Fruit fly (Drosophila melanogaster) whole organism, embryonic: ENCODE data around the gene CG13623.

Source experiments
- Adf1 ChIP-seq: fragments of 200-800 bp; sonication (Bioruptor generic); IDR thresholded peaks from 2 replicates; pipeline ENCODE4 v1.3.6; 2022; ENCODE audit warnings: missing biosample characterization, missing genetic modification characterization
- CG10462 ChIP-seq: fragments of 200-800 bp; sonication (Bioruptor generic); optimal IDR thresholded peaks from 2 replicates; lab custom pipeline; 2016; ENCODE audit warnings: missing biosample characterization, missing genetic modification characterization
- CG12104 ChIP-seq: fragments of 200-800 bp; sonication (Bioruptor generic); optimal IDR thresholded peaks from 3 replicates; lab custom pipeline; 2016; ENCODE audit warnings: missing biosample characterization, missing genetic modification characterization
- CG13123 ChIP-seq: fragments of 200-800 bp; sonication (Bioruptor generic); optimal IDR thresholded peaks from 2 replicates; lab custom pipeline; 2016; ENCODE audit warnings: missing biosample characterization, missing genetic modification characterization
- CG14014 ChIP-seq: fragments of 200-800 bp; sonication (Bioruptor generic); IDR thresholded peaks from 2 replicates; pipeline ENCODE4 v1.3.6; 2022; ENCODE audit warnings: missing biosample characterization, missing genetic modification characterization
- CG14441 ChIP-seq: fragments of 200-800 bp; sonication (Bioruptor generic); IDR thresholded peaks from 2 replicates; pipeline ENCODE4 v1.3.6; 2022; ENCODE audit warnings: missing biosample characterization, missing genetic modification characterization
- CG17829 ChIP-seq: fragments of 200-800 bp; optimal IDR thresholded peaks from 2 replicates; lab custom pipeline; 2019; ENCODE audit warnings: missing biosample characterization, mild to moderate bottlenecking, missing genetic modification characterization, moderate library complexity
- CG2712 ChIP-seq: fragments of 200-800 bp; optimal IDR thresholded peaks from 3 replicates; lab custom pipeline; 2019; ENCODE audit warnings: missing biosample characterization, mild to moderate bottlenecking, missing genetic modification characterization, moderate library complexity
- CG2875 ChIP-seq: fragments of 200-800 bp; sonication (Bioruptor generic); optimal IDR thresholded peaks from 2 replicates; lab custom pipeline; 2017; ENCODE audit warnings: missing biosample characterization, mild to moderate bottlenecking, missing genetic modification characterization, missing genetic modification reagents
- CG3838 ChIP-seq: fragments of 200-800 bp; sonication (Bioruptor generic); optimal IDR thresholded peaks from 3 replicates; lab custom pipeline; 2016; ENCODE audit warnings: missing biosample characterization, missing genetic modification characterization
- CG6765 ChIP-seq: fragments of 200-800 bp; sonication (Bioruptor generic); optimal IDR thresholded peaks from 3 replicates; lab custom pipeline; 2017; ENCODE audit warnings: missing biosample characterization, mild to moderate bottlenecking, missing genetic modification characterization
- CG7271 ChIP-seq: fragments of 200-800 bp; sonication (Bioruptor generic); optimal IDR thresholded peaks from 2 replicates; lab custom pipeline; 2018; ENCODE audit warnings: missing biosample characterization, mild to moderate bottlenecking, missing genetic modification characterization, moderate library complexity
- CG7372 ChIP-seq: fragments of 200-800 bp; sonication (Bioruptor generic); IDR thresholded peaks from 2 replicates; pipeline ENCODE4 v1.3.6; 2022; ENCODE audit warnings: missing biosample characterization, missing genetic modification characterization
- CG7839 ChIP-seq: fragments of 200-800 bp; sonication (Bioruptor generic); optimal IDR thresholded peaks from 3 replicates; lab custom pipeline; 2018; ENCODE audit warnings: missing biosample characterization, mild to moderate bottlenecking, missing genetic modification characterization, moderate library complexity
- CG8359 ChIP-seq: fragments of 200-800 bp; sonication (Bioruptor generic); optimal IDR thresholded peaks from 2 replicates; lab custom pipeline; 2017; ENCODE audit warnings: missing biosample characterization, mild to moderate bottlenecking, missing genetic modification characterization, borderline replicate concordance
- CG8388 ChIP-seq: fragments of 200-800 bp; sonication (Bioruptor generic); optimal IDR thresholded peaks from 2 replicates; lab custom pipeline; 2019; ENCODE audit warnings: missing biosample characterization, mild to moderate bottlenecking, missing genetic modification characterization, moderate library complexity
- CG9215 ChIP-seq: fragments of 200-800 bp; sonication (Bioruptor generic); IDR thresholded peaks from 2 replicates; pipeline ENCODE4 v1.3.6; 2022; ENCODE audit warnings: missing biosample characterization, missing genetic modification characterization
- CG9727 ChIP-seq: fragments of 200-800 bp; sonication (Bioruptor generic); optimal IDR thresholded peaks from 3 replicates; lab custom pipeline; 2017; ENCODE audit warnings: missing biosample characterization, mild to moderate bottlenecking, missing genetic modification characterization
- CrebB ChIP-seq: fragments of 200-800 bp; sonication (Bioruptor generic); optimal IDR thresholded peaks from 3 replicates; lab custom pipeline; 2018; ENCODE audit warnings: missing biosample characterization, mild to moderate bottlenecking, missing genetic modification characterization
- Dbx ChIP-seq: fragments of 200-800 bp; sonication (Bioruptor generic); IDR thresholded peaks from 3 replicates; pipeline ENCODE4 v1.3.6; 2022; ENCODE audit warnings: missing biosample characterization, missing genetic modification characterization
- Deaf1 ChIP-seq: fragments of 200-800 bp; optimal IDR thresholded peaks from 3 replicates; lab custom pipeline; 2019; ENCODE audit warnings: missing biosample characterization, mild to moderate bottlenecking, missing genetic modification characterization, moderate library complexity
- Dref ChIP-seq: fragments of 200-800 bp; sonication (Bioruptor generic); IDR thresholded peaks from 2 replicates; pipeline ENCODE4 v1.3.6; 2022; ENCODE audit warnings: missing biosample characterization, missing genetic modification characterization
- Ets65A ChIP-seq: fragments of 200-800 bp; sonication (Bioruptor generic); peaks from one replicate; lab custom pipeline; 2016; ENCODE audit warnings: missing biosample characterization, missing genetic modification characterization
- Lpt ChIP-seq: fragments of >200 bp; optimal IDR thresholded peaks from 2 replicates; lab custom pipeline; 2018; ENCODE audit warnings: missing biosample characterization, missing genetic modification characterization
- MBD-R2 ChIP-seq: fragments of 200-800 bp; sonication (Bioruptor generic); IDR thresholded peaks from 2 replicates; pipeline ENCODE4 v1.3.6; 2022; ENCODE audit warnings: missing biosample characterization, missing genetic modification characterization
- Optix ChIP-seq: fragments of 200-800 bp; sonication (Bioruptor generic); IDR thresholded peaks from 3 replicates; pipeline ENCODE4 v1.3.6; 2022; ENCODE audit warnings: missing biosample characterization, missing genetic modification characterization
- Six4 ChIP-seq: fragments of 200-800 bp; sonication (Bioruptor generic); optimal IDR thresholded peaks from 2 replicates; lab custom pipeline; 2016; ENCODE audit warnings: missing biosample characterization, missing genetic modification characterization
- YL-1 ChIP-seq: fragments of 200-800 bp; sonication (Bioruptor generic); optimal IDR thresholded peaks from 3 replicates; lab custom pipeline; 2017; ENCODE audit warnings: missing biosample characterization, mild to moderate bottlenecking, missing genetic modification characterization
- aop ChIP-seq: fragments of 200-800 bp; sonication (Bioruptor generic); IDR thresholded peaks from 2 replicates; pipeline ENCODE4 v1.3.6; 2022; ENCODE audit warnings: missing biosample characterization, missing genetic modification characterization
- ara ChIP-seq: fragments of 200-800 bp; sonication (Bioruptor generic); IDR thresholded peaks from 2 replicates; pipeline ENCODE4 v1.3.6; 2022; ENCODE audit warnings: missing biosample characterization, missing genetic modification characterization
- bab2 ChIP-seq: fragments of 200-800 bp; sonication (Bioruptor generic); optimal IDR thresholded peaks from 2 replicates; lab custom pipeline; 2016; ENCODE audit warnings: missing biosample characterization, missing genetic modification characterization
- ci ChIP-seq: fragments of 200-800 bp; sonication (Bioruptor generic); IDR thresholded peaks from 3 replicates; pipeline ENCODE4 v1.3.6; 2022; ENCODE audit warnings: missing biosample characterization, missing genetic modification characterization
- corto ChIP-seq: fragments of 200-800 bp; sonication (Bioruptor generic); optimal IDR thresholded peaks from 2 replicates; lab custom pipeline; 2016; ENCODE audit warnings: missing biosample characterization, mild to moderate bottlenecking, missing genetic modification characterization, moderate library complexity
- danr ChIP-seq: fragments of 200-800 bp; sonication (Bioruptor generic); IDR thresholded peaks from 2 replicates; pipeline ENCODE4 v1.3.6; 2022; ENCODE audit warnings: missing biosample characterization, missing genetic modification characterization
- dmrt11E ChIP-seq: fragments of 200-800 bp; sonication (Bioruptor generic); optimal IDR thresholded peaks from 3 replicates; lab custom pipeline; 2018; ENCODE audit warnings: missing biosample characterization, mild to moderate bottlenecking, missing genetic modification characterization, moderate library complexity
- dysf ChIP-seq: fragments of 200-800 bp; sonication (Bioruptor generic); IDR thresholded peaks from 3 replicates; pipeline ENCODE4 v1.3.6; 2022; ENCODE audit warnings: missing biosample characterization, missing genetic modification characterization
- ftz-f1 ChIP-seq: fragments of 200-800 bp; sonication (Bioruptor generic); optimal IDR thresholded peaks from 2 replicates; lab custom pipeline; 2016; ENCODE audit warnings: missing biosample characterization, missing genetic modification characterization
- h ChIP-seq: fragments of >200 bp; optimal IDR thresholded peaks from 2 replicates; lab custom pipeline; 2017
- hbn ChIP-seq: fragments of 200-800 bp; sonication (Bioruptor generic); IDR thresholded peaks from 2 replicates; pipeline ENCODE4 v1.3.6; 2022; ENCODE audit warnings: missing biosample characterization, missing genetic modification characterization; ENCODE audit not compliant: partially characterized antibody
- klu ChIP-seq: fragments of 200-800 bp; sonication (Bioruptor generic); IDR thresholded peaks from 2 replicates; pipeline ENCODE4 v1.3.6; 2022; ENCODE audit warnings: missing biosample characterization, missing genetic modification characterization
- nom ChIP-seq: fragments of 200-800 bp; sonication (Bioruptor generic); optimal IDR thresholded peaks from 2 replicates; lab custom pipeline; 2017; ENCODE audit warnings: missing biosample characterization, missing genetic modification characterization, mild to moderate bottlenecking, moderate library complexity, missing genetic modification reagents
- onecut ChIP-seq: fragments of 200-800 bp; sonication (Bioruptor generic); IDR thresholded peaks from 2 replicates; pipeline ENCODE4 v1.3.6; 2022; ENCODE audit warnings: missing biosample characterization, missing genetic modification characterization
- pfk ChIP-seq: fragments of 200-800 bp; sonication (Bioruptor generic); optimal IDR thresholded peaks from 2 replicates; lab custom pipeline; 2018; ENCODE audit warnings: missing biosample characterization, mild to moderate bottlenecking, missing genetic modification characterization, moderate library complexity
- repo ChIP-seq: fragments of 200-800 bp; sonication (Bioruptor generic); optimal IDR thresholded peaks from 2 replicates; lab custom pipeline; 2016; ENCODE audit warnings: missing biosample characterization, missing genetic modification characterization
- schlank ChIP-seq: fragments of 200-800 bp; sonication (Bioruptor generic); optimal IDR thresholded peaks from 2 replicates; lab custom pipeline; 2018; ENCODE audit warnings: missing biosample characterization, mild to moderate bottlenecking, missing genetic modification characterization
- shn ChIP-seq: fragments of 200-800 bp; sonication (Bioruptor generic); optimal IDR thresholded peaks from 3 replicates; lab custom pipeline; 2016; ENCODE audit warnings: missing biosample characterization, missing genetic modification characterization
- so ChIP-seq: fragments of 200-800 bp; sonication (Bioruptor generic); IDR thresholded peaks from 3 replicates; pipeline ENCODE4 v1.3.6; 2022; ENCODE audit warnings: missing biosample characterization, missing genetic modification characterization
- trh ChIP-seq: fragments of 200-800 bp; sonication (Bioruptor generic); optimal IDR thresholded peaks from 2 replicates; lab custom pipeline; 2016; ENCODE audit warnings: missing biosample characterization, missing genetic modification characterization
- unpg ChIP-seq: fragments of 200-800 bp; sonication (Bioruptor generic); optimal IDR thresholded peaks from 3 replicates; lab custom pipeline; 2018; ENCODE audit warnings: missing biosample characterization, mild to moderate bottlenecking, missing genetic modification characterization, moderate library complexity
- vvl ChIP-seq: fragments of 200-800 bp; sonication (Bioruptor generic); IDR thresholded peaks from 2 replicates; pipeline ENCODE4 v1.3.6; 2022; ENCODE audit warnings: missing biosample characterization, missing genetic modification characterization
- zen ChIP-seq: fragments of 200-800 bp; sonication (Bioruptor generic); optimal IDR thresholded peaks from 3 replicates; lab custom pipeline; 2018; ENCODE audit warnings: missing biosample characterization, mild to moderate bottlenecking, missing genetic modification characterization, moderate library complexity
- zfh1 ChIP-seq: fragments of 200-800 bp; sonication (Bioruptor generic); IDR thresholded peaks from 3 replicates; pipeline ENCODE4 v1.3.6; 2022; ENCODE audit warnings: missing biosample characterization, missing genetic modification characterization

CG13623 gene

dm6 chr3R:24557020-24557465, 26.7 kb upstream of the CG13623 start (continued):
- TF ChIP-seq CG14441 (GFP tag; lab: Robert Waterston, UW) = peak; percentile 63
- TF ChIP-seq CG3838 (GFP tag; lab: Kevin White, UChicago) = no peak
- TF ChIP-seq CG9727 (GFP tag; lab: Kevin White, UChicago) = peak; percentile 18
- TF ChIP-seq shn = peak; percentile 69
- TF ChIP-seq nom (GFP tag; lab: Kevin White, UChicago) = peak; percentile 67
- TF ChIP-seq h (lab: Kevin White, UChicago) = no peak
- TF ChIP-seq CG8359 = no peak
- peak; percentile 77 for TF ChIP-seq bab2 (GFP tag; lab: Kevin White, UChicago)
- peak; percentile 46; the same call in 1 of the 2 replicates for TF ChIP-seq Adf1 (GFP tag; lab: Robert Waterston, UW)
- TF ChIP-seq pfk = peak; percentile 9
- peak; percentile 66 for TF ChIP-seq repo (GFP tag; lab: Kevin White, UChicago)
- peak; percentile 41 for TF ChIP-seq dmrt11E
- peak; percentile 66 for TF ChIP-seq zen (tag; lab: Kevin White, UChicago)
- TF ChIP-seq ara (GFP tag; lab: Robert Waterston, UW) = no peak; the same call in 1 of the 2 replicates
- peak; percentile 73; the same call in 2 of the 3 replicates for TF ChIP-seq dysf (GFP tag; lab: Robert Waterston, UW)
- no peak for TF ChIP-seq danr (GFP tag; lab: Robert Waterston, UW)
- TF ChIP-seq Six4 (GFP tag; lab: Kevin White, UChicago) = no peak
- no peak for TF ChIP-seq CG9215 (GFP tag; lab: Robert Waterston, UW)
- TF ChIP-seq CG7839 (tag; lab: Kevin White, UChicago) = peak; percentile 49
- no peak for TF ChIP-seq CG6765 (GFP tag; lab: Kevin White, UChicago)
- no peak for TF ChIP-seq YL-1
- peak; percentile 76 for TF ChIP-seq zfh1 (GFP tag; lab: Robert Waterston, UW)
- no peak for TF ChIP-seq corto (GFP tag; lab: Kevin White, UChicago)
- peak; percentile 61 for TF ChIP-seq ftz-f1 (GFP tag; lab: Kevin White, UChicago)
- peak; percentile 14; the same call in 1 of the 3 replicates for TF ChIP-seq so (GFP tag; lab: Robert Waterston, UW)
- no peak for TF ChIP-seq Dref (GFP tag; lab: Robert Waterston, UW)
- TF ChIP-seq CG7372 (GFP tag; lab: Robert Waterston, UW) = no peak
- TF ChIP-seq onecut = peak; percentile 40; the same call in 1 of the 2 replicates
- no peak for TF ChIP-seq CrebB (tag; lab: Kevin White, UChicago)
- TF ChIP-seq Dbx = peak; percentile 85
- no peak for TF ChIP-seq CG7271
- TF ChIP-seq aop (GFP tag; lab: Robert Waterston, UW) = no peak
- TF ChIP-seq CG8388 = peak; percentile 36
- no peak for TF ChIP-seq CG2875 (GFP tag; lab: Kevin White, UChicago)
- TF ChIP-seq CG10462 = no peak
- no peak for TF ChIP-seq CG12104 (GFP tag; lab: Kevin White, UChicago)
- TF ChIP-seq Optix (GFP tag; lab: Robert Waterston, UW) = peak; percentile 53; the same call in 2 of the 3 replicates
- TF ChIP-seq CG14014 (GFP tag; lab: Robert Waterston, UW) = peak; percentile 15; the same call in 1 of the 2 replicates
- TF ChIP-seq hbn (GFP tag; lab: Robert Waterston, UW) = peak; percentile 45
- peak; percentile 23; the same call in 1 of the 2 replicates for TF ChIP-seq MBD-R2 (GFP tag; lab: Robert Waterston, UW)
- 0 out of 2 replicates have a peak, but pooled peaks have one; percentile 15 for TF ChIP-seq klu (GFP tag; lab: Robert Waterston, UW)
- no peak for TF ChIP-seq schlank (tag; lab: Kevin White, UChicago)
- peak; percentile 43 for TF ChIP-seq CG13123
- TF ChIP-seq CG17829 (tag; lab: Kevin White, UChicago) = peak; percentile 70
- TF ChIP-seq Deaf1 (tag; lab: Kevin White, UChicago) = peak; percentile 4
- TF ChIP-seq CG2712 (tag; lab: Kevin White, UChicago) = peak; percentile 68
- peak; percentile 93 for TF ChIP-seq Ets65A (GFP tag; lab: Kevin White, UChicago)
- TF ChIP-seq trh = peak; percentile 36
- peak; percentile 83 for TF ChIP-seq ci (GFP tag; lab: Robert Waterston, UW)
- TF ChIP-seq vvl (GFP tag; lab: Robert Waterston, UW) = peak; percentile 79
- peak; percentile 8 for TF ChIP-seq unpg (GFP tag; lab: Kevin White, UChicago)
- TF ChIP-seq Lpt (GFP tag; lab: Kevin White, UChicago) = no peak
